Fruit fly (Drosophila melanogaster) whole organism, pupa: Measurements from ENCODE around the gene Cypl.

Experiments
- CG10348 ChIP-seq: fragments of 200-800 bp; sonication (Bioruptor generic); IDR thresholded peaks from 2 replicates; pipeline ENCODE4 v1.3.6; 2022; ENCODE audit warnings: missing biosample characterization, missing genetic modification characterization
- CG12605 ChIP-seq: fragments of 200-800 bp; sonication (Bioruptor generic); IDR thresholded peaks from 2 replicates; pipeline ENCODE4 v1.3.6; 2022; ENCODE audit warnings: missing biosample characterization, missing genetic modification characterization
- CG13204 ChIP-seq: fragments of 200-800 bp; sonication (Bioruptor generic); optimal IDR thresholded peaks from 2 replicates; lab custom pipeline; 2018; ENCODE audit warnings: missing biosample characterization, mild to moderate bottlenecking, missing genetic modification characterization, moderate library complexity
- CG14655 ChIP-seq: fragments of 200-800 bp; sonication (Bioruptor generic); optimal IDR thresholded peaks from 3 replicates; lab custom pipeline; 2017; ENCODE audit warnings: mild to moderate bottlenecking, missing biosample characterization, missing genetic modification reagents, missing genetic modification characterization
- CG15710 ChIP-seq: fragments of 200-800 bp; sonication (Bioruptor generic); optimal IDR thresholded peaks from 2 replicates; lab custom pipeline; 2018; ENCODE audit warnings: missing biosample characterization, mild to moderate bottlenecking, missing genetic modification characterization, moderate library complexity
- CG17806 ChIP-seq: fragments of 200-800 bp; sonication (Bioruptor generic); optimal IDR thresholded peaks from 2 replicates; lab custom pipeline; 2018; ENCODE audit warnings: missing biosample characterization, mild to moderate bottlenecking, missing genetic modification characterization, moderate library complexity
- CG32121 ChIP-seq: fragments of 200-800 bp; sonication (Bioruptor generic); IDR thresholded peaks from 2 replicates; pipeline ENCODE4 v1.3.6; 2022; ENCODE audit warnings: missing biosample characterization, missing genetic modification characterization
- CG34367 ChIP-seq: fragments of 200-800 bp; sonication (Bioruptor generic); optimal IDR thresholded peaks from 2 replicates; lab custom pipeline; 2018; ENCODE audit warnings: missing biosample characterization, mild to moderate bottlenecking, missing genetic modification characterization
- CG4496 ChIP-seq: fragments of 200-800 bp; sonication (Bioruptor generic); IDR thresholded peaks from 3 replicates; pipeline ENCODE4 v1.3.6; 2022; ENCODE audit warnings: missing biosample characterization, missing genetic modification characterization
- CG8159 ChIP-seq: fragments of 200-800 bp; sonication (Bioruptor generic); optimal IDR thresholded peaks from 3 replicates; lab custom pipeline; 2018; ENCODE audit warnings: missing biosample characterization, mild to moderate bottlenecking, missing genetic modification characterization, moderate library complexity
- CG8301 ChIP-seq: fragments of 200-800 bp; sonication (Bioruptor generic); optimal IDR thresholded peaks from 2 replicates; lab custom pipeline; 2018; ENCODE audit warnings: missing biosample characterization, mild to moderate bottlenecking, missing genetic modification characterization
- CG9948 ChIP-seq: fragments of 200-800 bp; sonication (Bioruptor generic); optimal IDR thresholded peaks from 2 replicates; lab custom pipeline; 2018; ENCODE audit warnings: missing biosample characterization, mild to moderate bottlenecking, missing genetic modification characterization, moderate library complexity
- D1 ChIP-seq: fragments of 200-800 bp; sonication (Bioruptor generic); optimal IDR thresholded peaks from 2 replicates; lab custom pipeline; 2018; ENCODE audit warnings: missing biosample characterization, mild to moderate bottlenecking, missing genetic modification characterization, moderate library complexity
- EcR ChIP-seq: fragments of 200-800 bp; sonication (Bioruptor generic); optimal IDR thresholded peaks from 3 replicates; lab custom pipeline; 2019; ENCODE audit warnings: missing biosample characterization, missing genetic modification characterization, mild to moderate bottlenecking, moderate library complexity, missing genetic modification reagents
- Ets98B ChIP-seq: fragments of 200-800 bp; sonication (Bioruptor generic); IDR thresholded peaks from 2 replicates; pipeline ENCODE4 v1.3.6; 2022; ENCODE audit warnings: missing biosample characterization, missing genetic modification characterization
- Pif1A ChIP-seq: fragments of 200-800 bp; sonication (Bioruptor generic); optimal IDR thresholded peaks from 3 replicates; lab custom pipeline; 2016; ENCODE audit warnings: missing biosample characterization, missing genetic modification characterization
- Pif1B ChIP-seq: fragments of 200-800 bp; sonication (Bioruptor generic); optimal IDR thresholded peaks from 3 replicates; lab custom pipeline; 2016; ENCODE audit warnings: missing biosample characterization, missing genetic modification characterization
- Snoo ChIP-seq: fragments of 200-800 bp; sonication (Bioruptor generic); optimal IDR thresholded peaks from 3 replicates; lab custom pipeline; 2017; ENCODE audit warnings: missing biosample characterization, mild to moderate bottlenecking, missing genetic modification characterization, inconsistent platforms
- fd96Ca ChIP-seq: fragments of 200-800 bp; sonication (Bioruptor generic); IDR thresholded peaks from 3 replicates; pipeline ENCODE4 v1.3.6; 2022; ENCODE audit warnings: missing biosample characterization, missing genetic modification characterization
- gl ChIP-seq: fragments of 200-800 bp; sonication (Bioruptor generic); optimal IDR thresholded peaks from 2 replicates; lab custom pipeline; 2018; ENCODE audit warnings: missing biosample characterization, mild to moderate bottlenecking, missing genetic modification characterization
- rn ChIP-seq: fragments of 200-800 bp; sonication (Bioruptor generic); IDR thresholded peaks from 2 replicates; pipeline ENCODE4 v1.3.6; 2022; ENCODE audit warnings: missing biosample characterization, missing genetic modification characterization

The Cypl gene

dm6 chr3L:552950-553349, 10.2 kb upstream of the Cypl start:
- TF ChIP-seq CG8301: peak; percentile 64
- TF ChIP-seq CG17806 (tag; lab: Kevin White, UChicago): peak; percentile 93
- peak; percentile 94 for TF ChIP-seq Pif1A (GFP tag; lab: Kevin White, UChicago)
- TF ChIP-seq CG4496 (GFP tag; lab: Robert Waterston, UW): peak; percentile 92
- peak; percentile 79 for TF ChIP-seq rn (GFP tag; lab: Robert Waterston, UW)
- TF ChIP-seq CG9948 (tag; lab: Kevin White, UChicago): peak; percentile 88
- TF ChIP-seq CG15710 (tag; lab: Kevin White, UChicago): peak; percentile 97
- TF ChIP-seq CG12605 (GFP tag; lab: Robert Waterston, UW): peak; percentile 71
- TF ChIP-seq CG32121: peak; percentile 79
- TF ChIP-seq EcR (GFP tag; lab: Kevin White, UChicago): peak; percentile 86
- peak; percentile 93 for TF ChIP-seq CG13204 (GFP tag; lab: Kevin White, UChicago)
- TF ChIP-seq gl (tag; lab: Kevin White, UChicago): peak; percentile 94
- TF ChIP-seq CG14655 (GFP tag; lab: Kevin White, UChicago): peak; percentile 67
- peak; percentile 84 for TF ChIP-seq D1 (tag; lab: Kevin White, UChicago)
- peak; percentile 85 for TF ChIP-seq Ets98B (GFP tag; lab: Robert Waterston, UW)
- TF ChIP-seq fd96Ca (GFP tag; lab: Robert Waterston, UW): peak; percentile 84
- peak; percentile 88 for TF ChIP-seq CG34367
- peak; percentile 96 for TF ChIP-seq CG8159 (tag; lab: Kevin White, UChicago)
- TF ChIP-seq Pif1B (GFP tag; lab: Kevin White, UChicago): peak; percentile 92
- 0 out of 2 replicates have a peak, but pooled peaks have one; percentile 13 for TF ChIP-seq CG10348
- TF ChIP-seq Snoo (tag; lab: Kevin White, UChicago): peak; percentile 89
- TF ChIP-seq, all 21 proteins: peak for 21

- TF ChIP-seq Ets98B (GFP tag; lab: Robert Waterston, UW) (no peak), CG4496 (GFP tag; lab: Robert Waterston, UW) (peak; percentile 27; the same call in 1 of the 3 replicates)
Measured at dm6 chr3L:552446-552845, 9.7 kb upstream of the Cypl start.

- TF ChIP-seq CG10348 (no peak), Pif1B (GFP tag; lab: Kevin White, UChicago) (no peak), D1 (tag; lab: Kevin White, UChicago) (no peak), Pif1A (GFP tag; lab: Kevin White, UChicago) (no peak), CG32121 (no peak), CG34367 (no peak), CG12605 (GFP tag; lab: Robert Waterston, UW) (no peak), Snoo (tag; lab: Kevin White, UChicago) (no peak), gl (tag; lab: Kevin White, UChicago) (no peak), rn (GFP tag; lab: Robert Waterston, UW) (no peak), Ets98B (GFP tag; lab: Robert Waterston, UW) (no peak)
- TF ChIP-seq, all 21 proteins: peak for 0
Measured at dm6 chr3L:551844-552243, 9.1 kb upstream of the Cypl start.

dm6 chr3L:550828-551094, 8.0 kb upstream of the Cypl start:
- no peak for TF ChIP-seq Ets98B (GFP tag; lab: Robert Waterston, UW)
- TF ChIP-seq CG15710 (tag; lab: Kevin White, UChicago): no peak
- no peak for TF ChIP-seq CG4496 (GFP tag; lab: Robert Waterston, UW)
- no peak for TF ChIP-seq CG34367
- TF ChIP-seq D1 (tag; lab: Kevin White, UChicago): no peak
- TF ChIP-seq CG14655 (GFP tag; lab: Kevin White, UChicago): no peak
- no peak for TF ChIP-seq CG8159 (tag; lab: Kevin White, UChicago)
- no peak for TF ChIP-seq Pif1B (GFP tag; lab: Kevin White, UChicago)
- no peak for TF ChIP-seq CG10348
- TF ChIP-seq CG17806 (tag; lab: Kevin White, UChicago): no peak
- no peak for TF ChIP-seq CG13204 (GFP tag; lab: Kevin White, UChicago)
- no peak for TF ChIP-seq rn (GFP tag; lab: Robert Waterston, UW)
- no peak for TF ChIP-seq gl (tag; lab: Kevin White, UChicago)
- no peak for TF ChIP-seq fd96Ca (GFP tag; lab: Robert Waterston, UW)
- TF ChIP-seq CG32121: no peak
- no peak for TF ChIP-seq CG8301

dm6 chr3L:550082-550827, 7.5 kb upstream of the Cypl start:
- TF ChIP-seq Ets98B (GFP tag; lab: Robert Waterston, UW): no peak
- peak; percentile 51 for TF ChIP-seq Pif1A (GFP tag; lab: Kevin White, UChicago)
- TF ChIP-seq CG32121: no peak
- TF ChIP-seq CG34367: peak; percentile 1
- TF ChIP-seq CG9948 (tag; lab: Kevin White, UChicago): peak; percentile 33
- TF ChIP-seq CG17806 (tag; lab: Kevin White, UChicago): peak; percentile 40
- peak; percentile 78 for TF ChIP-seq CG15710 (tag; lab: Kevin White, UChicago)
- peak; percentile 75 for TF ChIP-seq CG8301
- peak; percentile 81 for TF ChIP-seq CG8159 (tag; lab: Kevin White, UChicago)
- TF ChIP-seq Pif1B (GFP tag; lab: Kevin White, UChicago): peak; percentile 60
- TF ChIP-seq D1 (tag; lab: Kevin White, UChicago): peak; percentile 19
- TF ChIP-seq Snoo (tag; lab: Kevin White, UChicago): peak; percentile 50
- TF ChIP-seq CG12605 (GFP tag; lab: Robert Waterston, UW): no peak
- TF ChIP-seq CG14655 (GFP tag; lab: Kevin White, UChicago): peak; percentile 80
- TF ChIP-seq CG4496 (GFP tag; lab: Robert Waterston, UW): no peak
